Worm (Caenorhabditis elegans): Measurements from ENCODE around the gene dmsr-12.

ce11 chrV:6799564-6799963 lies 6.7 kb downstream of the dmsr-12 start, which contains the start of gene dmsr-9:
- TF ChIP-seq fos-1 (tag; optimal IDR thresholded peaks at IDR 0.05) (no peak), ztf-11 (tag; optimal IDR thresholded peaks at IDR 0.05) (no peak), nhr-76 (tag; optimal IDR thresholded peaks at IDR 0.05) (no peak), lin-39 (tag; optimal IDR thresholded peaks at IDR 0.05) (no peak), mdl-1 (tag; optimal IDR thresholded peaks at IDR 0.05) (no peak)

Measured in whole organism, L3 larva.